Worm (Caenorhabditis elegans) whole organism, L3 larva: Measurements from ENCODE around the gene abl-1.

Experiments
- ceh-82 ChIP-seq: fragments of 150-350 bp; optimal IDR thresholded peaks from 2 replicates; lab custom pipeline; 2014; ENCODE audit warnings: missing biosample characterization, missing genetic modification characterization
- lin-15B ChIP-seq: fragments of 150-350 bp; optimal IDR thresholded peaks from 2 replicates; lab custom pipeline; 2014; ENCODE audit warnings: missing biosample characterization, missing genetic modification characterization
- mdl-1 ChIP-seq: fragments of 150-350 bp; optimal IDR thresholded peaks from 2 replicates; lab custom pipeline; 2014; ENCODE audit warnings: missing biosample characterization, missing genetic modification characterization
- nhr-12 ChIP-seq: fragments of 150-350 bp; optimal IDR thresholded peaks from 2 replicates; lab custom pipeline; 2014; ENCODE audit warnings: missing biosample characterization, missing genetic modification characterization
- nhr-23 ChIP-seq: fragments of 150-350 bp; optimal IDR thresholded peaks from 2 replicates; lab custom pipeline; 2014; ENCODE audit warnings: missing biosample characterization, missing genetic modification reagents, missing genetic modification characterization
- unc-39 ChIP-seq: sonication (generic microtip); optimal IDR thresholded peaks from 4 replicates; lab custom pipeline; 2017; ENCODE audit warnings: missing biosample characterization, missing genetic modification characterization

ce11 chrX:10576872-10577271 lies 47.1 kb downstream of the abl-1 start, which contains the start of gene nhx-5:
- TF ChIP-seq nhr-23 (tag; lab: Kevin White, UChicago) (no peak), unc-39 (no peak), ceh-82 (tag; lab: Kevin White, UChicago) (no peak), nhr-12 (tag; lab: Kevin White, UChicago) (no peak), mdl-1 (no peak), lin-15B (no peak)
